Fruit fly (Drosophila melanogaster) whole organism, embryonic: ENCODE measurements around the gene SmydA-2.

Experiments
- Antp ChIP-seq: fragments of 200-800 bp; sonication (Bioruptor generic); optimal IDR thresholded peaks from 3 replicates; lab custom pipeline; 2016; ENCODE audit warnings: missing biosample characterization, missing genetic modification characterization
- B-H1 ChIP-seq: fragments of 200-800 bp; sonication (Bioruptor generic); IDR thresholded peaks from 3 replicates; pipeline ENCODE4 v1.3.6; 2022; ENCODE audit warnings: missing biosample characterization, missing genetic modification characterization
- CG10959 ChIP-seq: fragments of 200-800 bp; sonication (Bioruptor generic); IDR thresholded peaks from 2 replicates; pipeline ENCODE4 v1.3.6; 2022; ENCODE audit warnings: missing biosample characterization, missing genetic modification characterization
- CG12071 ChIP-seq: fragments of 200-800 bp; sonication (Bioruptor generic); optimal IDR thresholded peaks from 3 replicates; lab custom pipeline; 2018; ENCODE audit warnings: missing biosample characterization, mild to moderate bottlenecking, missing genetic modification characterization
- CG12391 ChIP-seq: fragments of 200-800 bp; sonication (Bioruptor generic); optimal IDR thresholded peaks from 3 replicates; lab custom pipeline; 2018; ENCODE audit warnings: missing biosample characterization, mild to moderate bottlenecking, missing genetic modification characterization, moderate library complexity
- CG14965 ChIP-seq: fragments of 200-800 bp; sonication (Bioruptor generic); optimal IDR thresholded peaks from 2 replicates; lab custom pipeline; 2016; ENCODE audit warnings: missing biosample characterization, missing genetic modification characterization, borderline replicate concordance
- CG15479 ChIP-seq: fragments of 200-800 bp; sonication (Bioruptor generic); optimal IDR thresholded peaks from 3 replicates; lab custom pipeline; 2019; ENCODE audit warnings: missing biosample characterization, mild to moderate bottlenecking, missing genetic modification characterization, moderate library complexity
- CG16815 ChIP-seq: fragments of 200-800 bp; sonication (Bioruptor generic); optimal IDR thresholded peaks from 3 replicates; lab custom pipeline; 2017; ENCODE audit warnings: missing biosample characterization, mild to moderate bottlenecking, missing genetic modification characterization
- CG17186 ChIP-seq: fragments of 200-800 bp; sonication (Bioruptor generic); optimal IDR thresholded peaks from 3 replicates; lab custom pipeline; 2017; ENCODE audit warnings: missing biosample characterization, missing genetic modification reagents, missing genetic modification characterization
- CG17612 ChIP-seq: fragments of 200-800 bp; sonication (Bioruptor generic); IDR thresholded peaks from 2 replicates; pipeline ENCODE4 v1.3.6; 2022; ENCODE audit warnings: missing biosample characterization, missing genetic modification characterization
- CG3163 ChIP-seq: fragments of 200-800 bp; sonication (Bioruptor generic); optimal IDR thresholded peaks from 3 replicates; lab custom pipeline; 2016; ENCODE audit warnings: missing biosample characterization, missing genetic modification characterization
- CG34224 ChIP-seq: fragments of 200-800 bp; sonication (Bioruptor generic); IDR thresholded peaks from 3 replicates; pipeline ENCODE4 v1.3.6; 2022; ENCODE audit warnings: missing biosample characterization, missing genetic modification characterization; ENCODE audit not compliant: partially characterized antibody
- CG34376 ChIP-seq: fragments of 200-800 bp; sonication (Bioruptor generic); optimal IDR thresholded peaks from 2 replicates; lab custom pipeline; 2018; ENCODE audit warnings: missing biosample characterization, mild to moderate bottlenecking, missing genetic modification characterization
- CG6654 ChIP-seq: fragments of 200-800 bp; sonication (Bioruptor generic); optimal IDR thresholded peaks from 2 replicates; lab custom pipeline; 2017; ENCODE audit warnings: missing biosample characterization, mild to moderate bottlenecking, missing genetic modification characterization
- CG6765 ChIP-seq: fragments of 200-800 bp; sonication (Bioruptor generic); optimal IDR thresholded peaks from 3 replicates; lab custom pipeline; 2017; ENCODE audit warnings: missing biosample characterization, mild to moderate bottlenecking, missing genetic modification characterization
- CG6854 ChIP-seq: fragments of 200-800 bp; sonication (Bioruptor generic); optimal IDR thresholded peaks from 3 replicates; lab custom pipeline; 2017; ENCODE audit warnings: missing biosample characterization, mild to moderate bottlenecking, missing genetic modification characterization
- CG7786 ChIP-seq: fragments of 200-800 bp; sonication (Bioruptor generic); optimal IDR thresholded peaks from 2 replicates; lab custom pipeline; 2016; ENCODE audit warnings: missing biosample characterization, missing genetic modification characterization
- CG8765 ChIP-seq: fragments of 200-800 bp; sonication (Bioruptor generic); IDR thresholded peaks from 2 replicates; pipeline ENCODE4 v1.3.6; 2022; ENCODE audit warnings: missing biosample characterization, missing genetic modification characterization
- E2f1 ChIP-seq: fragments of 200-800 bp; sonication (Bioruptor generic); IDR thresholded peaks from 2 replicates; pipeline ENCODE4 v1.3.6; 2022; ENCODE audit warnings: missing biosample characterization, missing genetic modification characterization
- Fer3 ChIP-seq: fragments of 200-800 bp; sonication (Bioruptor generic); optimal IDR thresholded peaks from 2 replicates; lab custom pipeline; 2018; ENCODE audit warnings: missing biosample characterization, mild to moderate bottlenecking, missing genetic modification characterization, moderate library complexity
- HHEX ChIP-seq: fragments of 200-800 bp; sonication (Bioruptor generic); optimal IDR thresholded peaks from 3 replicates; lab custom pipeline; 2017; ENCODE audit warnings: missing biosample characterization, mild to moderate bottlenecking, missing genetic modification characterization, missing genetic modification reagents
- HLH54F ChIP-seq: fragments of 200-800 bp; sonication (Bioruptor generic); optimal IDR thresholded peaks from 3 replicates; lab custom pipeline; 2016; ENCODE audit warnings: missing biosample characterization, missing genetic modification characterization
- Hmx ChIP-seq: fragments of 200-800 bp; sonication (Bioruptor generic); optimal IDR thresholded peaks from 2 replicates; lab custom pipeline; 2016; ENCODE audit warnings: missing biosample characterization, missing genetic modification characterization
- Hr39 ChIP-seq: fragments of >200 bp; optimal IDR thresholded peaks from 2 replicates; lab custom pipeline; 2017
- MTF-1 ChIP-seq: fragments of 200-800 bp; sonication (Bioruptor generic); optimal IDR thresholded peaks from 2 replicates; lab custom pipeline; 2018; ENCODE audit warnings: missing biosample characterization, mild to moderate bottlenecking, missing genetic modification characterization, borderline replicate concordance
- Ptx1 ChIP-seq: fragments of 200-800 bp; sonication (Bioruptor generic); IDR thresholded peaks from 2 replicates; pipeline ENCODE4 v1.3.6; 2022; ENCODE audit warnings: missing biosample characterization, missing genetic modification characterization
- Sin3A ChIP-seq: fragments of >200 bp; optimal IDR thresholded peaks from 2 replicates; lab custom pipeline; 2018
- YL-1 ChIP-seq: fragments of 200-800 bp; sonication (Bioruptor generic); optimal IDR thresholded peaks from 3 replicates; lab custom pipeline; 2017; ENCODE audit warnings: missing biosample characterization, mild to moderate bottlenecking, missing genetic modification characterization
- aop ChIP-seq: fragments of 200-800 bp; sonication (Bioruptor generic); IDR thresholded peaks from 2 replicates; pipeline ENCODE4 v1.3.6; 2022; ENCODE audit warnings: missing biosample characterization, missing genetic modification characterization
- ase ChIP-seq: fragments of 200-800 bp; sonication (Bioruptor generic); IDR thresholded peaks from 3 replicates; pipeline ENCODE4 v1.3.6; 2022; ENCODE audit warnings: missing biosample characterization, missing genetic modification characterization
- cg ChIP-seq: fragments of 200-800 bp; sonication (Bioruptor generic); optimal IDR thresholded peaks from 3 replicates; lab custom pipeline; 2019; ENCODE audit warnings: missing biosample characterization, mild to moderate bottlenecking, missing genetic modification characterization, moderate library complexity
- dmrt11E ChIP-seq: fragments of 200-800 bp; sonication (Bioruptor generic); optimal IDR thresholded peaks from 3 replicates; lab custom pipeline; 2018; ENCODE audit warnings: missing biosample characterization, mild to moderate bottlenecking, missing genetic modification characterization, moderate library complexity
- grau ChIP-seq: fragments of 200-800 bp; optimal IDR thresholded peaks from 3 replicates; lab custom pipeline; 2019; ENCODE audit warnings: missing biosample characterization, mild to moderate bottlenecking, missing genetic modification characterization, moderate library complexity
- gsb-n ChIP-seq: fragments of 200-800 bp; sonication (Bioruptor generic); optimal IDR thresholded peaks from 3 replicates; lab custom pipeline; 2018; ENCODE audit warnings: missing biosample characterization, mild to moderate bottlenecking, missing genetic modification characterization
- h ChIP-seq: fragments of >200 bp; optimal IDR thresholded peaks from 2 replicates; lab custom pipeline; 2017
- hkb ChIP-seq, 2 experiments: fragments of 200-800 bp in 1 of 2; fragments of >200 bp in 1 of 2; sonication (Bioruptor generic) in 1 of 2; IDR thresholded peaks in 1 of 2; optimal IDR thresholded peaks in 1 of 2; 2 replicates each; pipeline versions ENCODE4 v1.3.6 to Lab custom; 2017 to 2022; ENCODE audit warnings: missing biosample characterization in 1 of 2, missing genetic modification characterization in 1 of 2
- lab ChIP-seq: fragments of 200-800 bp; sonication (Bioruptor generic); optimal IDR thresholded peaks from 3 replicates; lab custom pipeline; 2017; ENCODE audit warnings: missing biosample characterization, missing genetic modification characterization, mild to moderate bottlenecking, moderate library complexity, missing genetic modification reagents
- lmd ChIP-seq: fragments of 200-800 bp; sonication (Bioruptor generic); IDR thresholded peaks from 2 replicates; pipeline ENCODE4 v1.3.6; 2022; ENCODE audit warnings: missing biosample characterization, missing genetic modification characterization
- mirr ChIP-seq: fragments of 200-800 bp; sonication (Bioruptor generic); optimal IDR thresholded peaks from 3 replicates; lab custom pipeline; 2018; ENCODE audit warnings: missing biosample characterization, mild to moderate bottlenecking, missing genetic modification characterization
- pfk ChIP-seq: fragments of 200-800 bp; sonication (Bioruptor generic); optimal IDR thresholded peaks from 2 replicates; lab custom pipeline; 2018; ENCODE audit warnings: missing biosample characterization, mild to moderate bottlenecking, missing genetic modification characterization, moderate library complexity
- pita ChIP-seq: fragments of 200-800 bp; sonication (Bioruptor generic); optimal IDR thresholded peaks from 2 replicates; lab custom pipeline; 2017; ENCODE audit warnings: missing biosample characterization, mild to moderate bottlenecking, missing genetic modification characterization
- prd ChIP-seq, 3 experiments: fragments of >200 bp in 2 of 3; fragments of 200-800 bp in 1 of 3; sonication (Bioruptor generic) in 1 of 3; optimal IDR thresholded peaks in 2 of 3; IDR thresholded peaks in 1 of 3; 2 replicates in 2 of 3; 3 replicates in 1 of 3; pipeline versions ENCODE4 v1.3.6 to Lab custom; 2017 to 2022; ENCODE audit warnings: missing biosample characterization in 1 of 3, missing genetic modification characterization in 1 of 3
- pros ChIP-seq: fragments of 200-800 bp; sonication (Bioruptor generic); optimal IDR thresholded peaks from 3 replicates; lab custom pipeline; 2019; ENCODE audit warnings: missing biosample characterization, mild to moderate bottlenecking, missing genetic modification characterization, moderate library complexity
- row ChIP-seq: fragments of 200-800 bp; sonication (Bioruptor generic); IDR thresholded peaks from 3 replicates; pipeline ENCODE4 v1.3.6; 2022; ENCODE audit warnings: missing biosample characterization, missing genetic modification characterization
- tin ChIP-seq: fragments of 200-800 bp; sonication (Bioruptor generic); optimal IDR thresholded peaks from 3 replicates; lab custom pipeline; 2016; ENCODE audit warnings: missing biosample characterization, missing genetic modification characterization
- trem ChIP-seq: fragments of 200-800 bp; optimal IDR thresholded peaks from 3 replicates; lab custom pipeline; 2019; ENCODE audit warnings: missing biosample characterization, mild to moderate bottlenecking, missing genetic modification characterization, moderate library complexity
- usp ChIP-seq: fragments of >200 bp; optimal IDR thresholded peaks from 2 replicates; lab custom pipeline; 2017; ENCODE audit warnings: missing biosample characterization, missing genetic modification characterization

SmydA-2 gene

dm6 chr3L:18997590-18998283 is 5.3 kb downstream of the SmydA-2 start, which contains the start of gene CG18135 (continued):
- TF ChIP-seq ase, result no peak
- 0 out of 3 replicates have a peak, but pooled peaks have one; percentile 26 for TF ChIP-seq CG34224 (GFP tag; lab: Robert Waterston, UW)
- TF ChIP-seq E2f1 (GFP tag; lab: Robert Waterston, UW), result no peak
- no peak for TF ChIP-seq CG16815 (GFP tag; lab: Kevin White, UChicago)
- no peak for TF ChIP-seq CG17612
- TF ChIP-seq trem (tag; lab: Kevin White, UChicago), result no peak
- peak; percentile 6 for TF ChIP-seq CG7786
- no peak for TF ChIP-seq CG12071 (GFP tag; lab: Kevin White, UChicago)
- TF ChIP-seq prd (optimal IDR thresholded peaks at IDR 0.05; lab: Kevin White, UChicago), result no peak
- TF ChIP-seq prd (GFP tag; IDR thresholded peaks at IDR 0.05; lab: Robert Waterston, UW), result no peak
- TF ChIP-seq dmrt11E (tag; lab: Kevin White, UChicago), result no peak
- TF ChIP-seq CG10959, result no peak
- no peak for TF ChIP-seq CG14965 (GFP tag; lab: Kevin White, UChicago)
- no peak for TF ChIP-seq CG17186 (GFP tag; lab: Kevin White, UChicago)
- no peak for TF ChIP-seq tin (GFP tag; lab: Kevin White, UChicago)
- no peak for TF ChIP-seq HLH54F (GFP tag; lab: Kevin White, UChicago)
- no peak for TF ChIP-seq usp (GFP tag; lab: Kevin White, UChicago)
- no peak for TF ChIP-seq Hmx (GFP tag; lab: Kevin White, UChicago)
- peak; percentile 54 for TF ChIP-seq lab

- TF ChIP-seq Ptx1 (GFP tag; lab: Robert Waterston, UW) (no peak), cg (GFP tag; lab: Kevin White, UChicago) (no peak), CG15479 (GFP tag; lab: Kevin White, UChicago) (no peak), pita (GFP tag; lab: Kevin White, UChicago) (no peak), pfk (peak; percentile 60), mirr (GFP tag; lab: Kevin White, UChicago) (peak; percentile 53), pros (peak; percentile 28), hkb (optimal IDR thresholded peaks at IDR 0.05; lab: Kevin White, UChicago) (no peak), hkb (GFP tag; IDR thresholded peaks at IDR 0.05; lab: Robert Waterston, UW) (peak; percentile 31; the same call in 1 of the 2 replicates), CG34376 (peak; percentile 89), dmrt11E (tag; lab: Kevin White, UChicago) (no peak), Antp (GFP tag; lab: Kevin White, UChicago) (no peak), CG12391 (tag; lab: Kevin White, UChicago) (no peak), aop (GFP tag; lab: Robert Waterston, UW) (no peak), CG6654 (GFP tag; lab: Kevin White, UChicago) (no peak), lmd (GFP tag; lab: Robert Waterston, UW) (no peak), CG6854 (GFP tag; lab: Kevin White, UChicago) (peak; percentile 71), HHEX (peak; percentile 70), CG6765 (GFP tag; lab: Kevin White, UChicago) (no peak), Fer3 (tag; lab: Kevin White, UChicago) (peak; percentile 15), YL-1 (GFP tag; lab: Kevin White, UChicago) (peak; percentile 27), MTF-1 (no peak), B-H1 (GFP tag; lab: Robert Waterston, UW) (no peak; the same call in 2 of the 3 replicates), CG8765 (GFP tag; lab: Robert Waterston, UW) (no peak), Hr39 (lab: Kevin White, UChicago) (no peak), row (GFP tag; lab: Robert Waterston, UW) (no peak), gsb-n (tag; lab: Kevin White, UChicago) (no peak), CG3163 (GFP tag; lab: Kevin White, UChicago) (no peak), h (lab: Kevin White, UChicago) (no peak), grau (tag; lab: Kevin White, UChicago) (peak; percentile 22), Sin3A (lab: Kevin White, UChicago) (no peak)
Observed at dm6 chr3L:18996774-18997589, 6.1 kb downstream of the SmydA-2 start.
